Worm (Caenorhabditis elegans) whole organism, midembryonic: Measurements from ENCODE around the gene uev-2.

Source experiments
- T22C8.4 ChIP-seq: fragments of 200-800 bp; sonication (Bioruptor generic); IDR thresholded peaks from 2 replicates; pipeline ENCODE4 v1.3.6; 2022; ENCODE audit warnings: missing genetic modification characterization, missing compliant biosample characterization
- cog-1 ChIP-seq: sonication (generic microtip); optimal IDR thresholded peaks from 2 replicates; lab custom pipeline; 2016; ENCODE audit warnings: missing genetic modification characterization, missing compliant biosample characterization
- flt-1 ChIP-seq: fragments of 200-800 bp; sonication (Bioruptor generic); IDR thresholded peaks from 2 replicates; pipeline ENCODE4 v1.3.6; 2022; ENCODE audit warnings: missing genetic modification characterization, missing compliant biosample characterization
- klf-2 ChIP-seq: fragments of 200-800 bp; sonication (Bioruptor generic); conservative IDR thresholded peaks from 2 replicates; pipeline ENCODE4 v1.3.6; 2022; ENCODE audit warnings: missing genetic modification reagents, missing genetic modification characterization, missing compliant biosample characterization
- med-1 ChIP-seq: sonication (generic microtip); optimal IDR thresholded peaks from 2 replicates; lab custom pipeline; 2017; ENCODE audit warnings: missing genetic modification characterization, mild to moderate bottlenecking, missing compliant biosample characterization, antibody characterized with exemption, missing genetic modification reagents; ENCODE audit not compliant: insufficient read depth
- ref-1 ChIP-seq: fragments of 200-800 bp; sonication (Bioruptor generic); conservative IDR thresholded peaks from 2 replicates; pipeline ENCODE4 v1.3.6; 2022; ENCODE audit warnings: missing genetic modification reagents, missing genetic modification characterization, missing compliant biosample characterization
- tab-1 ChIP-seq: fragments of 200-800 bp; sonication (Bioruptor generic); IDR thresholded peaks from 2 replicates; pipeline ENCODE4 v1.3.6; 2022; ENCODE audit warnings: missing genetic modification characterization, missing compliant biosample characterization
- ztf-23 ChIP-seq: fragments of 200-800 bp; sonication (Bioruptor generic); IDR thresholded peaks from 2 replicates; pipeline ENCODE4 v1.3.6; 2022; ENCODE audit warnings: missing genetic modification reagents, missing genetic modification characterization, missing compliant biosample characterization
- ztf-29 ChIP-seq: fragments of 200-800 bp; sonication (Bioruptor generic); IDR thresholded peaks from 2 replicates; pipeline ENCODE4 v1.3.6; 2022; ENCODE audit warnings: missing genetic modification reagents, missing genetic modification characterization, missing compliant biosample characterization

uev-2 gene

DNA sequence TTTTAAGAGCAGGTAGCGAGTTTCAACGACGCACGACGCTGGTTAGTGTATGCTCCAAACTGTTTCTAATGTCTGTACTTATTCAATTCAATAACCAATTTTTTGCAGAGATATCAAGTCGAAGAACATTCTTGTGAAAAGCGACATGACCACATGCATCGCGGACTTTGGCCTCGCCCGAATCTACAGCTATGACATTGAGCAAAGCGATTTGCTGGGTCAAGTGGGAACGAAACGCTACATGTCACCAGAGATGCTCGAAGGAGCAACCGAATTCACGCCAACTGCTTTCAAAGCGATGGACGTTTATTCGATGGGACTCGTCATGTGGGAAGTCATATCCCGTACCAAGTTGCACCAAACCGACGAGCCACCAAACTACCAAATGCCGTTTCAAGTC lies 47.4 kb downstream of the uev-2 start:
- TF ChIP-seq cog-1 (tag; lab: Kevin White, UChicago): no peak
- no peak for TF ChIP-seq klf-2 (GFP tag; lab: Robert Waterston, UW)
- TF ChIP-seq flt-1 (GFP tag; lab: Robert Waterston, UW): no peak
- no peak for TF ChIP-seq ref-1 (GFP tag; lab: Robert Waterston, UW)
- no peak for TF ChIP-seq tab-1 (GFP tag; lab: Robert Waterston, UW)
- TF ChIP-seq ztf-29 (GFP tag; lab: Robert Waterston, UW): no peak
- no peak for TF ChIP-seq med-1 (GFP tag; lab: Kevin White, UChicago)
- no peak for TF ChIP-seq ztf-23 (GFP tag; lab: Robert Waterston, UW)
- no peak for TF ChIP-seq T22C8.4 (GFP tag; lab: Robert Waterston, UW)

ce11 chrIII:5632426-5632976 lies 49.6 kb downstream of the uev-2 start:
- TF ChIP-seq ztf-23 (GFP tag; lab: Robert Waterston, UW) (no peak), med-1 (GFP tag; lab: Kevin White, UChicago) (no peak), ztf-29 (GFP tag; lab: Robert Waterston, UW) (no peak), flt-1 (GFP tag; lab: Robert Waterston, UW) (no peak), cog-1 (tag; lab: Kevin White, UChicago) (no peak), klf-2 (GFP tag; lab: Robert Waterston, UW) (no peak), ref-1 (GFP tag; lab: Robert Waterston, UW) (no peak), T22C8.4 (GFP tag; lab: Robert Waterston, UW) (no peak), tab-1 (GFP tag; lab: Robert Waterston, UW) (no peak)
